Fruit fly (Drosophila melanogaster): ENCODE measurements around the gene Or71a.

Or71a gene

DNA sequence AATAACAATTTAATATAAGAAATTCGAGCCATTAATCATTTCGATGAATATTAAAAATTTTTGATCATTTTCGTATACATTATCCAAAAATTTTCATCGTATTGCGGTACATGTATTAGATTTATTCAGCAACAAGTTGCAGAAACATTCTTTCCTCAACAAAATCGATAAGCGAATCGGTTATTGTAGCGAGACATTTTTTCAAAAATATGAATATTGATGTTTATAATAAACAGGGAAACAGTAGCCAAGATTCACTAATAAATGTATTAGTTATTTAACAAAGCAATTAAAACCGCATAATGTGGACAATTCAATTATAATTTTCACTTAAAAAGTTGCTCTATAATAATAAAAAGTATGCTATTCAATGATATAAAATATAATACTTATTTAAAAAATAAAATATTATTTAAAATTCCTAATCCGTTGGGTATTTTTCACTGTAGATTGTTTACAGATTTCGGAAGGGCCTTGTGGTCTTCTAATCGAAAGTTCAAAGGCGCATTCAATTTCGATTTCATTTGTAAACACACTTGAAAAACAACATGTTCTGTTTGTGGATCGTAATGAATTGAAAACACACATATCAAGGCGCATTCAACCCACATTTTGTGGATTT lies 10.9 kb upstream of the Or71a start (continued):
- TF ChIP-seq CG13624 (GFP tag; optimal IDR thresholded peaks at IDR 0.05) (no peak), wdn (GFP tag; IDR thresholded peaks at IDR 0.05) (no peak), Sox102F (GFP tag; optimal IDR thresholded peaks at IDR 0.05) (peak; percentile 46), CG18476 (GFP tag; optimal IDR thresholded peaks at IDR 0.05) (no peak), CG10209 (GFP tag; optimal IDR thresholded peaks at IDR 0.05) (no peak), tna (GFP tag; IDR thresholded peaks at IDR 0.05; ENCODE audit: partially characterized antibody) (no peak), Fer2 (tag; optimal IDR thresholded peaks at IDR 0.05) (no peak), CG32767 (GFP tag; IDR thresholded peaks at IDR 0.05) (no peak), pros (GFP tag; optimal IDR thresholded peaks at IDR 0.05) (no peak), CG2712 (tag; optimal IDR thresholded peaks at IDR 0.05) (peak; percentile 63), CG4617 (GFP tag; optimal IDR thresholded peaks at IDR 0.05; ENCODE audit: borderline replicate concordance) (no peak), Kr (GFP tag; optimal IDR thresholded peaks at IDR 0.05) (no peak), Hsf (GFP tag; optimal IDR thresholded peaks at IDR 0.05) (no peak), CG8290 (GFP tag; optimal IDR thresholded peaks at IDR 0.05) (no peak), CG8290 (tag; optimal IDR thresholded peaks at IDR 0.05) (no peak), Six4 (GFP tag; optimal IDR thresholded peaks at IDR 0.05) (no peak), CG10462 (GFP tag; optimal IDR thresholded peaks at IDR 0.05) (no peak), CG3281 (GFP tag; optimal IDR thresholded peaks at IDR 0.05) (no peak), crp (GFP tag; optimal IDR thresholded peaks at IDR 0.05) (no peak), CG11456 (GFP tag; IDR thresholded peaks at IDR 0.05) (no peak), otp (GFP tag; IDR thresholded peaks at IDR 0.05) (no peak), CG7963 (GFP tag; IDR thresholded peaks at IDR 0.05; ENCODE audit: partially characterized antibody) (no peak), CG6254 (GFP tag; optimal IDR thresholded peaks at IDR 0.05) (no peak), CG8944 (GFP tag; optimal IDR thresholded peaks at IDR 0.05) (no peak), E2f1 (GFP tag; IDR thresholded peaks at IDR 0.05) (no peak), CG9797 (GFP tag; optimal IDR thresholded peaks at IDR 0.05) (no peak), CG17612 (GFP tag; IDR thresholded peaks at IDR 0.05) (no peak), sisA (GFP tag; IDR thresholded peaks at IDR 0.05) (no peak), CG9609 (GFP tag; optimal IDR thresholded peaks at IDR 0.05) (no peak), Gug (GFP tag; IDR thresholded peaks at IDR 0.05) (no peak), prd (optimal IDR thresholded peaks at IDR 0.05) (no peak), prd (GFP tag; IDR thresholded peaks at IDR 0.05) (no peak), Fer3 (tag; optimal IDR thresholded peaks at IDR 0.05) (no peak), gcm (GFP tag; optimal IDR thresholded peaks at IDR 0.05) (peak; percentile 7), Xbp1 (GFP tag; optimal IDR thresholded peaks at IDR 0.05) (no peak), CG1832 (GFP tag; optimal IDR thresholded peaks at IDR 0.05) (no peak), sob (GFP tag; IDR thresholded peaks at IDR 0.05) (no peak), CG6791 (GFP tag; IDR thresholded peaks at IDR 0.05; ENCODE audit: partially characterized antibody) (no peak), CrebB (tag; optimal IDR thresholded peaks at IDR 0.05) (no peak), Jarid2 (GFP tag; optimal IDR thresholded peaks at IDR 0.05) (no peak), CG10565 (GFP tag; optimal IDR thresholded peaks at IDR 0.05) (no peak), Mad (GFP tag; optimal IDR thresholded peaks at IDR 0.05) (no peak), Oli (tag; optimal IDR thresholded peaks at IDR 0.05) (peak; percentile 5), chif (GFP tag; optimal IDR thresholded peaks at IDR 0.05) (no peak), sens (GFP tag) (no peak), Oaz (GFP tag; IDR thresholded peaks at IDR 0.05) (no peak), CG12659 (GFP tag; optimal IDR thresholded peaks at IDR 0.05) (no peak), onecut (GFP tag; IDR thresholded peaks at IDR 0.05) (no peak; the same call in 1 of the 2 replicates), Mrtf (GFP tag; IDR thresholded peaks at IDR 0.05) (no peak), CG6272 (GFP tag; IDR thresholded peaks at IDR 0.05) (no peak), en (GFP tag; optimal IDR thresholded peaks at IDR 0.05) (no peak)
